Worm (Caenorhabditis elegans): ENCODE results near the gene ttll-9.

DNA sequence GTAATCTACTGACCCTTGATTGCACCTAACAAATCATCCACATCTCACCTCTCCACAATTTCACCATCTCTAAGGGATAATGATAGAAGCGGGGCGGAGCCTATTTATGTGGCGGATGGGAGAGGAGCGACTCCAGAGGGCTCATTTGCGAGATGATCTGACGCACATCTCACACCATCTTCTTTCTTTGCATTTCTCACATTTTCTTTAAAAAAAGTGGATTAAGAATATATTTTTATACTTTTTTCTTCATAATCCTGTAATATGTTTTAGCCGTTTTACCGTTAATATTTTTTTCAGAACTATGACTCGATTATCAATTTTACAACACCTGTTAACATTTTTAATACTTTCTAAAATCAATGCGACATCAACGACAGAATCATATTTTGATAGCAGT is 4.9 kb downstream of the ttll-9 start, which contains the start of gene pbo-5:
- TF ChIP-seq egl-27 (tag; optimal IDR thresholded peaks at IDR 0.05) (no peak), nhr-237 (tag; optimal IDR thresholded peaks at IDR 0.05) (no peak), nhr-10 (tag; optimal IDR thresholded peaks at IDR 0.05) (no peak), ztf-11 (tag; optimal IDR thresholded peaks at IDR 0.05) (no peak), unc-39 (tag; optimal IDR thresholded peaks at IDR 0.05) (no peak), T26A8.4 (GFP tag; IDR thresholded peaks at IDR 0.05) (no peak), ceh-32 (tag; optimal IDR thresholded peaks at IDR 0.05; ENCODE audit: poor library complexity) (no peak)
